Worm (Caenorhabditis elegans): ENCODE measurements around the gene cah-3.

Gene cah-3

ce11 chrX:16525632-16526031, 38.4 kb downstream of the cah-3 start:
- no peak for TF ChIP-seq lin-11 (tag; optimal IDR thresholded peaks at IDR 0.05)
- TF ChIP-seq ZK546.5 (tag; optimal IDR thresholded peaks at IDR 0.05): no peak
- no peak for TF ChIP-seq zag-1 (tag; optimal IDR thresholded peaks at IDR 0.05)
- no peak for TF ChIP-seq nhr-21 (tag; optimal IDR thresholded peaks at IDR 0.05)
- TF ChIP-seq nhr-23 (tag; optimal IDR thresholded peaks at IDR 0.05): no peak
- TF ChIP-seq nhr-237 (tag; optimal IDR thresholded peaks at IDR 0.05): no peak
- no peak for TF ChIP-seq peb-1 (tag; optimal IDR thresholded peaks at IDR 0.05)
- no peak for TF ChIP-seq snpc-4 (tag; optimal IDR thresholded peaks at IDR 0.05)
- no peak for TF ChIP-seq dmd-4 (tag; optimal IDR thresholded peaks at IDR 0.05)
- no peak for TF ChIP-seq unc-55 (GFP tag; optimal IDR thresholded peaks at IDR 0.05)
- TF ChIP-seq nhr-129 (tag; optimal IDR thresholded peaks at IDR 0.05): peak; percentile 44
- no peak for TF ChIP-seq nhr-11 (tag; optimal IDR thresholded peaks at IDR 0.05)
- TF ChIP-seq fos-1 (tag; optimal IDR thresholded peaks at IDR 0.05): no peak
- no peak for TF ChIP-seq egl-27 (tag; optimal IDR thresholded peaks at IDR 0.05)
- no peak for TF ChIP-seq R02D3.7 (tag; optimal IDR thresholded peaks at IDR 0.05)
- no peak for TF ChIP-seq unc-39 (tag; optimal IDR thresholded peaks at IDR 0.05)
- no peak for TF ChIP-seq sma-3 (GFP tag; optimal IDR thresholded peaks at IDR 0.05)
- TF ChIP-seq mab-5 (tag; optimal IDR thresholded peaks at IDR 0.05): no peak
- no peak for TF ChIP-seq nhr-77 (tag; optimal IDR thresholded peaks at IDR 0.05)
- TF ChIP-seq gmeb-1 (tag; optimal IDR thresholded peaks at IDR 0.05): no peak
- TF ChIP-seq F13H6.1 (tag; optimal IDR thresholded peaks at IDR 0.05): peak; percentile 59
- no peak for TF ChIP-seq ztf-4 (tag; optimal IDR thresholded peaks at IDR 0.05)
- TF ChIP-seq ceh-82 (tag; optimal IDR thresholded peaks at IDR 0.05): no peak
- no peak for TF ChIP-seq alr-1 (tag; optimal IDR thresholded peaks at IDR 0.05)
- TF ChIP-seq sma-9 (GFP tag; optimal IDR thresholded peaks at IDR 0.05): peak; percentile 51
- no peak for TF ChIP-seq sma-9 (tag; optimal IDR thresholded peaks at IDR 0.05)
- no peak for TF ChIP-seq ama-1 (optimal IDR thresholded peaks at IDR 0.05)
- no peak for TF ChIP-seq nhr-10 (tag; optimal IDR thresholded peaks at IDR 0.05)
- TF ChIP-seq lin-39 (tag; optimal IDR thresholded peaks at IDR 0.05): no peak
- TF ChIP-seq C34F6.9 (tag; optimal IDR thresholded peaks at IDR 0.05): peak; percentile 7

- TF ChIP-seq mab-5 (tag; optimal IDR thresholded peaks at IDR 0.05) (no peak), blmp-1 (tag; optimal IDR thresholded peaks at IDR 0.05; ENCODE audit: insufficient read depth) (no peak), lin-39 (tag; optimal IDR thresholded peaks at IDR 0.05) (no peak), nhr-77 (tag; optimal IDR thresholded peaks at IDR 0.05) (no peak)
Measured at ce11 chrX:16527815-16528214, 40.5 kb downstream of the cah-3 start.

ce11 chrX:16529937-16530336, 42.7 kb downstream of the cah-3 start:
- peak; percentile 49 for TF ChIP-seq blmp-1 (tag; optimal IDR thresholded peaks at IDR 0.05; ENCODE audit: insufficient read depth)
- no peak for TF ChIP-seq nhr-6 (tag; optimal IDR thresholded peaks at IDR 0.05)

- TF ChIP-seq crh-2 (tag; optimal IDR thresholded peaks at IDR 0.05): no peak
- TF ChIP-seq sma-9 (GFP tag; optimal IDR thresholded peaks at IDR 0.05): no peak
- no peak for TF ChIP-seq sma-9 (tag; optimal IDR thresholded peaks at IDR 0.05)
Measured at ce11 chrX:16530455-16530854, 43.2 kb downstream of the cah-3 start.

DNA sequence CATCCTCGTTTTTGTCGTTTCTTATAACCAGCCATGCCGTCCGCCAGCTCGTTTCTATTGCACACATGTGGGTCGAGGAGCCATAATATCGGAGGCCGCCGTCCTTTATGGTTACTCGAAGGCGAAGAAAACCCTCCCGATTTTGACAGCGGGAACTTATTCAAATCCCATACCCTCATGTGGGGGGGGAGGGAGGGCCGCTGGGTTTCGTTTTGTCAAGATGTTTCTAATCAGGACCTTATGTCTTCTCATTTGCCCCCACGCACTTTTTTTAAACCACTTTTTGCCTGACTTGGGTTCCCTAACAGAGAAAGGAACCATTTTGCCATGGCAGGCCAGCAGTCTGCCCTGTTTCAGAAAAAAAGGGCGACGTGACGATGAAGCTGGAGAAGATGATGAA, 45.2 kb downstream of the cah-3 start:
- no peak for TF ChIP-seq nhr-25 (tag; optimal IDR thresholded peaks at IDR 0.05)
- no peak for TF ChIP-seq nhr-77 (tag; optimal IDR thresholded peaks at IDR 0.05)
- no peak for TF ChIP-seq crh-2 (tag; optimal IDR thresholded peaks at IDR 0.05)
- TF ChIP-seq Y55F3AM.14 (GFP tag; optimal IDR thresholded peaks at IDR 0.05): no peak
- no peak for TF ChIP-seq nhr-23 (tag; optimal IDR thresholded peaks at IDR 0.05)
- TF ChIP-seq ztf-11 (tag; optimal IDR thresholded peaks at IDR 0.05): no peak
- no peak for TF ChIP-seq gmeb-1 (tag; optimal IDR thresholded peaks at IDR 0.05)
- TF ChIP-seq nhr-12 (tag; optimal IDR thresholded peaks at IDR 0.05): no peak
- TF ChIP-seq ceh-16 (tag; optimal IDR thresholded peaks at IDR 0.05): no peak
- no peak for TF ChIP-seq elt-1 (tag; optimal IDR thresholded peaks at IDR 0.05)
- TF ChIP-seq ztf-1 (GFP tag; conservative IDR thresholded peaks at IDR 0.05): no peak
- no peak for TF ChIP-seq nhr-21 (tag; optimal IDR thresholded peaks at IDR 0.05)
- TF ChIP-seq nhr-10 (tag; optimal IDR thresholded peaks at IDR 0.05): no peak
- no peak for TF ChIP-seq sma-9 (GFP tag; optimal IDR thresholded peaks at IDR 0.05)
- no peak for TF ChIP-seq sma-9 (tag; optimal IDR thresholded peaks at IDR 0.05)
- no peak for TF ChIP-seq peb-1 (tag; optimal IDR thresholded peaks at IDR 0.05)
- no peak for TF ChIP-seq ceh-82 (tag; optimal IDR thresholded peaks at IDR 0.05)
- no peak for TF ChIP-seq skn-1 (tag; optimal IDR thresholded peaks at IDR 0.05)
- no peak for TF ChIP-seq nhr-129 (tag; optimal IDR thresholded peaks at IDR 0.05)
- TF ChIP-seq unc-39 (tag; optimal IDR thresholded peaks at IDR 0.05): no peak
- no peak for TF ChIP-seq mdl-1 (tag; optimal IDR thresholded peaks at IDR 0.05)
